Fruit fly (Drosophila melanogaster) whole organism, embryonic: ENCODE results near the gene CG9391.
A peak's percentile ranks its signal among the peaks of the same experiment; 100 is the strongest.

Experiments used
- Adf1 ChIP-seq: fragments of 200-800 bp; sonication (Bioruptor generic); IDR thresholded peaks from 2 replicates; pipeline ENCODE4 v1.3.6; 2022; ENCODE audit warnings: missing biosample characterization, missing genetic modification characterization
- Asciz ChIP-seq: fragments of 200-800 bp; sonication (Bioruptor generic); optimal IDR thresholded peaks from 2 replicates; lab custom pipeline; 2017; ENCODE audit warnings: missing biosample characterization, mild to moderate bottlenecking, missing genetic modification characterization, missing genetic modification reagents
- Blimp-1 ChIP-seq: fragments of 200-800 bp; sonication (Bioruptor generic); optimal IDR thresholded peaks from 3 replicates; lab custom pipeline; 2018; ENCODE audit warnings: missing biosample characterization, missing genetic modification characterization, mild to moderate bottlenecking, moderate library complexity, missing genetic modification reagents
- CG10274 ChIP-seq: fragments of 200-800 bp; sonication (Bioruptor generic); optimal IDR thresholded peaks from 3 replicates; lab custom pipeline; 2017; ENCODE audit warnings: missing biosample characterization, mild to moderate bottlenecking, missing genetic modification characterization
- CG10431 ChIP-seq: fragments of 200-800 bp; sonication (Bioruptor generic); optimal IDR thresholded peaks from 3 replicates; lab custom pipeline; 2018; ENCODE audit warnings: missing biosample characterization, mild to moderate bottlenecking, missing genetic modification characterization
- CG12219 ChIP-seq: fragments of 200-800 bp; sonication (Bioruptor generic); optimal IDR thresholded peaks from 3 replicates; lab custom pipeline; 2018; ENCODE audit warnings: missing biosample characterization, mild to moderate bottlenecking, missing genetic modification characterization
- CG12659 ChIP-seq: fragments of 200-800 bp; sonication (Bioruptor generic); optimal IDR thresholded peaks from 3 replicates; lab custom pipeline; 2017; ENCODE audit warnings: mild to moderate bottlenecking, missing biosample characterization, missing genetic modification reagents, missing genetic modification characterization
- CG1529 ChIP-seq: fragments of 200-800 bp; sonication (Bioruptor generic); optimal IDR thresholded peaks from 3 replicates; lab custom pipeline; 2018; ENCODE audit warnings: missing biosample characterization, missing genetic modification characterization
- CG15601 ChIP-seq: fragments of 200-800 bp; sonication (Bioruptor generic); optimal IDR thresholded peaks from 3 replicates; lab custom pipeline; 2019; ENCODE audit warnings: missing biosample characterization, mild to moderate bottlenecking, missing genetic modification characterization, moderate library complexity
- CG16779 ChIP-seq: fragments of 200-800 bp; sonication (Bioruptor generic); IDR thresholded peaks from 2 replicates; pipeline ENCODE4 v1.3.6; 2022; ENCODE audit warnings: missing biosample characterization, missing genetic modification characterization
- CG17829 ChIP-seq: fragments of 200-800 bp; optimal IDR thresholded peaks from 2 replicates; lab custom pipeline; 2019; ENCODE audit warnings: missing biosample characterization, mild to moderate bottlenecking, missing genetic modification characterization, moderate library complexity
- CG2678 ChIP-seq: fragments of 200-800 bp; sonication (Bioruptor generic); optimal IDR thresholded peaks from 3 replicates; lab custom pipeline; 2019; ENCODE audit warnings: missing biosample characterization, mild to moderate bottlenecking, missing genetic modification characterization, moderate library complexity
- CG31365 ChIP-seq: fragments of 200-800 bp; sonication (Bioruptor generic); optimal IDR thresholded peaks from 2 replicates; lab custom pipeline; 2018; ENCODE audit warnings: missing biosample characterization, mild to moderate bottlenecking, missing genetic modification characterization
- CG32772 ChIP-seq: fragments of 200-800 bp; sonication (Bioruptor generic); IDR thresholded peaks from 2 replicates; pipeline ENCODE4 v1.3.6; 2022; ENCODE audit warnings: missing biosample characterization, missing genetic modification characterization
- CG3407 ChIP-seq: fragments of 200-800 bp; sonication (Bioruptor generic); optimal IDR thresholded peaks from 2 replicates; lab custom pipeline; 2018; ENCODE audit warnings: missing biosample characterization, mild to moderate bottlenecking, missing genetic modification characterization
- CG3838 ChIP-seq: fragments of 200-800 bp; sonication (Bioruptor generic); optimal IDR thresholded peaks from 3 replicates; lab custom pipeline; 2016; ENCODE audit warnings: missing biosample characterization, missing genetic modification characterization
- CG4707 ChIP-seq: fragments of 200-800 bp; sonication (Bioruptor generic); optimal IDR thresholded peaks from 2 replicates; lab custom pipeline; 2018; ENCODE audit warnings: missing biosample characterization, mild to moderate bottlenecking, missing genetic modification characterization, moderate library complexity
- CG4730 ChIP-seq: fragments of 200-800 bp; sonication (Bioruptor generic); IDR thresholded peaks from 2 replicates; pipeline ENCODE4 v1.3.6; 2022; ENCODE audit warnings: missing biosample characterization, missing genetic modification characterization
- CG7987 ChIP-seq: fragments of 200-800 bp; sonication (Bioruptor generic); optimal IDR thresholded peaks from 2 replicates; lab custom pipeline; 2018; ENCODE audit warnings: missing biosample characterization, mild to moderate bottlenecking, missing genetic modification characterization, moderate library complexity
- CG8924 ChIP-seq: fragments of 200-800 bp; optimal IDR thresholded peaks from 3 replicates; lab custom pipeline; 2019; ENCODE audit warnings: missing biosample characterization, mild to moderate bottlenecking, missing genetic modification characterization, moderate library complexity
- CG9932 ChIP-seq: fragments of 200-800 bp; sonication (Bioruptor generic); IDR thresholded peaks from 2 replicates; pipeline ENCODE4 v1.3.6; 2022; ENCODE audit warnings: missing biosample characterization, missing genetic modification characterization
- CrebB ChIP-seq: fragments of 200-800 bp; sonication (Bioruptor generic); optimal IDR thresholded peaks from 3 replicates; lab custom pipeline; 2018; ENCODE audit warnings: missing biosample characterization, mild to moderate bottlenecking, missing genetic modification characterization
- Dad ChIP-seq: fragments of 200-800 bp; sonication (Bioruptor generic); optimal IDR thresholded peaks from 3 replicates; lab custom pipeline; 2016; ENCODE audit warnings: missing biosample characterization, missing genetic modification characterization
- Dek ChIP-seq: fragments of 200-800 bp; sonication (Bioruptor generic); optimal IDR thresholded peaks from 3 replicates; lab custom pipeline; 2019; ENCODE audit warnings: missing biosample characterization, mild to moderate bottlenecking, missing genetic modification characterization, moderate library complexity
- Dll ChIP-seq: fragments of 200-800 bp; sonication (Bioruptor generic); IDR thresholded peaks from 4 replicates; pipeline ENCODE4 v1.3.6; 2022; ENCODE audit warnings: missing biosample characterization, missing genetic modification characterization; ENCODE audit not compliant: partially characterized antibody
- Doc3 ChIP-seq: fragments of 200-800 bp; sonication (Bioruptor generic); IDR thresholded peaks from 3 replicates; pipeline ENCODE4 v1.3.6; 2022; ENCODE audit warnings: missing biosample characterization, missing genetic modification characterization; ENCODE audit not compliant: partially characterized antibody
- HLH3B ChIP-seq: fragments of 200-800 bp; sonication (Bioruptor generic); IDR thresholded peaks from 2 replicates; pipeline ENCODE4 v1.3.6; 2022; ENCODE audit warnings: missing biosample characterization, missing genetic modification characterization
- HLHmδ ChIP-seq: fragments of 200-800 bp; sonication (Bioruptor generic); optimal IDR thresholded peaks from 2 replicates; lab custom pipeline; 2018; ENCODE audit warnings: missing biosample characterization, mild to moderate bottlenecking, missing genetic modification characterization, moderate library complexity
- Hr78 ChIP-seq, 2 experiments: fragments of 200-800 bp in 1 of 2; fragments of >200 bp in 1 of 2; sonication (Bioruptor generic) in 1 of 2; optimal IDR thresholded peaks; 2 replicates each; lab custom pipeline; 2017 to 2019; ENCODE audit warnings: missing biosample characterization in 2 of 2, missing genetic modification characterization in 2 of 2, mild to moderate bottlenecking in 1 of 2, moderate library complexity in 1 of 2
- Hsf ChIP-seq: fragments of 200-800 bp; sonication (Bioruptor generic); optimal IDR thresholded peaks from 3 replicates; lab custom pipeline; 2016; ENCODE audit warnings: missing biosample characterization, missing genetic modification characterization
- Myb ChIP-seq: fragments of 200-800 bp; sonication (Bioruptor generic); optimal IDR thresholded peaks from 2 replicates; lab custom pipeline; 2016; ENCODE audit warnings: missing biosample characterization, missing genetic modification characterization
- Ssrp ChIP-seq: fragments of 200-800 bp; sonication (Bioruptor generic); optimal IDR thresholded peaks from 2 replicates; lab custom pipeline; 2018; ENCODE audit warnings: missing biosample characterization, mild to moderate bottlenecking, missing genetic modification characterization, moderate library complexity
- cas ChIP-seq: fragments of 200-800 bp; sonication (Bioruptor generic); IDR thresholded peaks from 2 replicates; pipeline ENCODE4 v1.3.6; 2022; ENCODE audit warnings: missing biosample characterization, missing genetic modification characterization
- cato ChIP-seq: fragments of 200-800 bp; sonication (Bioruptor generic); optimal IDR thresholded peaks from 2 replicates; lab custom pipeline; 2016; ENCODE audit warnings: missing biosample characterization, missing genetic modification characterization, borderline replicate concordance
- ci ChIP-seq: fragments of 200-800 bp; sonication (Bioruptor generic); IDR thresholded peaks from 3 replicates; pipeline ENCODE4 v1.3.6; 2022; ENCODE audit warnings: missing biosample characterization, missing genetic modification characterization
- crol ChIP-seq: fragments of 200-800 bp; sonication (Bioruptor generic); IDR thresholded peaks from 2 replicates; pipeline ENCODE4 v1.3.6; 2022; ENCODE audit warnings: missing biosample characterization, missing genetic modification characterization
- eve ChIP-seq, 2 experiments: fragments of >200 bp; optimal IDR thresholded peaks; 2 replicates each; lab custom pipeline; 2017; ENCODE audit warnings: missing biosample characterization in 2 of 2, missing genetic modification characterization in 2 of 2
- fd64A ChIP-seq: fragments of 200-800 bp; sonication (Bioruptor generic); optimal IDR thresholded peaks from 3 replicates; lab custom pipeline; 2018; ENCODE audit warnings: missing biosample characterization, mild to moderate bottlenecking, missing genetic modification characterization
- fd96Cb ChIP-seq: fragments of 200-800 bp; sonication (Bioruptor generic); optimal IDR thresholded peaks from 2 replicates; lab custom pipeline; 2018; ENCODE audit warnings: missing biosample characterization, mild to moderate bottlenecking, missing genetic modification characterization, moderate library complexity
- gcm2 ChIP-seq: fragments of 200-800 bp; sonication (Bioruptor generic); optimal IDR thresholded peaks from 2 replicates; lab custom pipeline; 2016; ENCODE audit warnings: missing biosample characterization, missing genetic modification characterization
- grn ChIP-seq: fragments of 200-800 bp; sonication (Bioruptor generic); optimal IDR thresholded peaks from 3 replicates; lab custom pipeline; 2017; ENCODE audit warnings: missing biosample characterization, missing genetic modification characterization
- kay ChIP-seq: fragments of 200-800 bp; sonication (Bioruptor generic); optimal IDR thresholded peaks from 2 replicates; lab custom pipeline; 2016; ENCODE audit warnings: missing biosample characterization, missing genetic modification characterization
- lov ChIP-seq, 2 experiments: fragments of 200-800 bp in 1 of 2; fragments of >200 bp in 1 of 2; sonication (Bioruptor generic) in 1 of 2; IDR thresholded peaks in 1 of 2; optimal IDR thresholded peaks in 1 of 2; 2 replicates in 1 of 2; 3 replicates in 1 of 2; pipeline versions ENCODE4 v1.3.6 to Lab custom; 2017 to 2022; ENCODE audit warnings: missing biosample characterization in 1 of 2, missing genetic modification characterization in 1 of 2
- maf-S ChIP-seq: fragments of 200-800 bp; sonication (Bioruptor generic); optimal IDR thresholded peaks from 2 replicates; lab custom pipeline; 2016; ENCODE audit warnings: missing biosample characterization, missing genetic modification characterization
- nom ChIP-seq: fragments of 200-800 bp; sonication (Bioruptor generic); optimal IDR thresholded peaks from 2 replicates; lab custom pipeline; 2017; ENCODE audit warnings: missing biosample characterization, missing genetic modification characterization, mild to moderate bottlenecking, moderate library complexity, missing genetic modification reagents
- row ChIP-seq: fragments of 200-800 bp; sonication (Bioruptor generic); IDR thresholded peaks from 3 replicates; pipeline ENCODE4 v1.3.6; 2022; ENCODE audit warnings: missing biosample characterization, missing genetic modification characterization
- sisA ChIP-seq: fragments of 200-800 bp; sonication (Bioruptor generic); IDR thresholded peaks from 2 replicates; pipeline ENCODE4 v1.3.6; 2022; ENCODE audit warnings: missing biosample characterization, missing genetic modification characterization
- sna ChIP-seq: fragments of 200-800 bp; sonication (Bioruptor generic); IDR thresholded peaks from 2 replicates; pipeline ENCODE4 v1.3.6; 2022; ENCODE audit warnings: missing biosample characterization, missing genetic modification characterization; ENCODE audit not compliant: partially characterized antibody
- ttk ChIP-seq: fragments of 200-800 bp; sonication (Bioruptor generic); IDR thresholded peaks from 2 replicates; pipeline ENCODE4 v2.1.2; 2022; ENCODE audit warnings: missing biosample characterization, missing genetic modification characterization
- usp ChIP-seq: fragments of >200 bp; optimal IDR thresholded peaks from 2 replicates; lab custom pipeline; 2017; ENCODE audit warnings: missing biosample characterization, missing genetic modification characterization

CG9391 gene

dm6 chr3L:21259257-21259656 is 8.9 kb downstream of the CG9391 start (continued):
- TF ChIP-seq CG16779 (GFP tag; lab: Robert Waterston, UW) (no peak), Ssrp (tag; lab: Kevin White, UChicago) (peak; percentile 9), CG10274 (no peak), Doc3 (GFP tag; lab: Robert Waterston, UW) (no peak), CG9932 (no peak), CG17829 (tag; lab: Kevin White, UChicago) (no peak), sna (GFP tag; lab: Robert Waterston, UW) (no peak), CG3838 (no peak), ttk (GFP tag; lab: Robert Waterston, UW) (0 out of 2 replicates have a peak, but pooled peaks have one; percentile 24), CG4707 (peak; percentile 21), CG15601 (peak; percentile 23), CG1529 (GFP tag; lab: Kevin White, UChicago) (peak; percentile 34), kay (GFP tag; lab: Kevin White, UChicago) (no peak), fd64A (peak; percentile 37), Dll (no peak), Asciz (GFP tag; lab: Kevin White, UChicago) (peak; percentile 40), CrebB (no peak), Dad (GFP tag; lab: Kevin White, UChicago) (no peak), HLHmδ (GFP tag; lab: Kevin White, UChicago) (peak; percentile 32), sisA (peak; percentile 44), ci (GFP tag; lab: Robert Waterston, UW) (peak; percentile 34; the same call in 2 of the 3 replicates), Myb (no peak), crol (GFP tag; lab: Robert Waterston, UW) (peak; percentile 32; the same call in 1 of the 2 replicates), Blimp-1 (GFP tag; lab: Kevin White, UChicago) (peak; percentile 77), Hr78 (GFP tag; optimal IDR thresholded peaks at IDR 0.05; lab: Kevin White, UChicago) (peak in 1 of 2 experiments; percentile 71), cas (GFP tag; lab: Robert Waterston, UW) (no peak), CG12219 (peak; percentile 19), CG2678 (tag; lab: Kevin White, UChicago) (peak; percentile 18), gcm2 (GFP tag; lab: Kevin White, UChicago) (no peak), CG10431 (peak; percentile 11), nom (GFP tag; lab: Kevin White, UChicago) (no peak), Dek (no peak), maf-S (GFP tag; lab: Kevin White, UChicago) (no peak), Hsf (GFP tag; lab: Kevin White, UChicago) (no peak), lov (optimal IDR thresholded peaks at IDR 0.05; lab: Kevin White, UChicago) (no peak), lov (GFP tag; IDR thresholded peaks at IDR 0.05; lab: Robert Waterston, UW) (no peak), fd96Cb (tag; lab: Kevin White, UChicago) (peak; percentile 14), CG8924 (tag; lab: Kevin White, UChicago) (no peak), CG7987 (GFP tag; lab: Kevin White, UChicago) (no peak), HLH3B (peak; percentile 34; the same call in 1 of the 2 replicates), CG3407 (GFP tag; lab: Kevin White, UChicago) (peak; percentile 26), eve (GFP tag; optimal IDR thresholded peaks at IDR 0.05; lab: Kevin White, UChicago) (peak in 1 of 2 experiments; percentile 30), usp (GFP tag; lab: Kevin White, UChicago) (no peak), CG32772 (GFP tag; lab: Robert Waterston, UW) (peak; percentile 13; the same call in 1 of the 2 replicates), grn (no peak), row (GFP tag; lab: Robert Waterston, UW) (peak; percentile 35; the same call in 1 of the 3 replicates), cato (GFP tag; lab: Kevin White, UChicago) (no peak), CG12659 (GFP tag; lab: Kevin White, UChicago) (no peak), Adf1 (no peak), CG4730 (GFP tag; lab: Robert Waterston, UW) (0 out of 2 replicates have a peak, but pooled peaks have one; percentile 8), CG31365 (tag; lab: Kevin White, UChicago) (no peak)
